Worm (Caenorhabditis elegans): ENCODE measurements around the gene srbc-21.

DNA sequence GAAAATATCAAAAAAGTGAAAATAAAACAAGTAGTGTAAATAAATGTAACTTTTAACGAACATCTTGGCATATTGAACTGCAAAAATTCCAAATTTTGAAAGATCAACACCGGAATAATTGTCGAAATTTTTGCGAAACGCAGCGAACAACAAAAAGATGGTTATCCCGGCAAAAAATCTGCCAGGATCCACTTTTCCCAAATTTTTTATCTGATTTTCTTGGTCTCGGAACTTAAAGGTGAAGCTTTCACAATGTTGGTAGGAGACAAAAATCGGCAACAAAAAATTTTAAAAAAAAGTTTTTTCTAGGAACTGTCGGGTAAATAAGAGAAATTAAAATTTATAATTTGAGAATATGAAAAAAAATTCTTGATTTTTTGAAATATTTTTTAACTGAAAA is 36.8 kb upstream of the srbc-21 start, which contains the start of gene bgnt-1.2:
- TF ChIP-seq med-1 (GFP tag; optimal IDR thresholded peaks at IDR 0.05; ENCODE audit: insufficient read depth) (no peak), tab-1 (GFP tag; IDR thresholded peaks at IDR 0.05) (no peak)

All from whole organism, midembryonic.